Fruit fly (Drosophila melanogaster) whole organism, prepupa: ENCODE measurements around the gene CG15130.

ENCODE experiments used
- Blimp-1 ChIP-seq: fragments of 200-800 bp; sonication (Bioruptor generic); optimal IDR thresholded peaks from 3 replicates; lab custom pipeline; 2017; ENCODE audit warnings: missing biosample characterization, missing genetic modification characterization, mild to moderate bottlenecking, moderate library complexity, missing genetic modification reagents
- CG10631 ChIP-seq: fragments of 200-800 bp; sonication (Bioruptor generic); optimal IDR thresholded peaks from 2 replicates; lab custom pipeline; 2016; ENCODE audit warnings: missing biosample characterization, missing genetic modification characterization
- CG11294 ChIP-seq: fragments of 200-800 bp; sonication (Bioruptor generic); IDR thresholded peaks from 2 replicates; pipeline ENCODE4 v1.3.6; 2022; ENCODE audit warnings: missing biosample characterization, missing genetic modification characterization
- CG11762 ChIP-seq: fragments of 200-800 bp; sonication (Bioruptor generic); optimal IDR thresholded peaks from 3 replicates; lab custom pipeline; 2016; ENCODE audit warnings: missing biosample characterization, missing genetic modification characterization; ENCODE audit not compliant: insufficient read depth
- CG15336 ChIP-seq: fragments of 200-800 bp; sonication (Bioruptor generic); IDR thresholded peaks from 2 replicates; pipeline ENCODE4 v1.3.6; 2022; ENCODE audit warnings: missing biosample characterization, missing genetic modification characterization
- CG16779 ChIP-seq: fragments of 200-800 bp; sonication (Bioruptor generic); optimal IDR thresholded peaks from 3 replicates; lab custom pipeline; 2017; ENCODE audit warnings: missing biosample characterization, mild to moderate bottlenecking, missing genetic modification characterization
- CG3032 ChIP-seq: fragments of 200-800 bp; optimal IDR thresholded peaks from 2 replicates; lab custom pipeline; 2019; ENCODE audit warnings: missing biosample characterization, mild to moderate bottlenecking, missing genetic modification characterization, moderate library complexity
- CG31627 ChIP-seq: fragments of 200-800 bp; sonication (Bioruptor generic); optimal IDR thresholded peaks from 3 replicates; lab custom pipeline; 2016; ENCODE audit warnings: missing biosample characterization, missing genetic modification characterization
- CG32006 ChIP-seq: fragments of 200-800 bp; sonication (Bioruptor generic); optimal IDR thresholded peaks from 3 replicates; lab custom pipeline; 2017; ENCODE audit warnings: missing biosample characterization, mild to moderate bottlenecking, missing genetic modification characterization
- CG3919 ChIP-seq: fragments of 200-800 bp; sonication (Bioruptor generic); optimal IDR thresholded peaks from 3 replicates; lab custom pipeline; 2016; ENCODE audit warnings: missing biosample characterization, missing genetic modification characterization
- CG4318 ChIP-seq: fragments of 200-800 bp; sonication (Bioruptor generic); optimal IDR thresholded peaks from 3 replicates; lab custom pipeline; 2017; ENCODE audit warnings: missing biosample characterization, mild to moderate bottlenecking, missing genetic modification characterization
- CG6163 ChIP-seq: fragments of 200-800 bp; sonication (Bioruptor generic); IDR thresholded peaks from 3 replicates; pipeline ENCODE4 v1.3.6; 2022; ENCODE audit warnings: missing biosample characterization, missing genetic modification characterization
- CG6276 ChIP-seq: fragments of 200-800 bp; sonication (Bioruptor generic); optimal IDR thresholded peaks from 2 replicates; lab custom pipeline; 2017; ENCODE audit warnings: missing biosample characterization, mild to moderate bottlenecking, missing genetic modification characterization
- CG6854 ChIP-seq: fragments of 200-800 bp; sonication (Bioruptor generic); optimal IDR thresholded peaks from 2 replicates; lab custom pipeline; 2017; ENCODE audit warnings: missing biosample characterization, mild to moderate bottlenecking, missing genetic modification characterization
- CG7368 ChIP-seq: fragments of 200-800 bp; sonication (Bioruptor generic); optimal IDR thresholded peaks from 3 replicates; lab custom pipeline; 2016; ENCODE audit warnings: missing biosample characterization, missing genetic modification characterization
- CG8119 ChIP-seq: fragments of 200-800 bp; sonication (Bioruptor generic); IDR thresholded peaks from 3 replicates; pipeline ENCODE4 v1.3.6; 2022; ENCODE audit warnings: missing biosample characterization, missing genetic modification characterization
- CG8632 ChIP-seq: fragments of 200-800 bp; sonication (Bioruptor generic); optimal IDR thresholded peaks from 3 replicates; lab custom pipeline; 2016; ENCODE audit warnings: missing biosample characterization, missing genetic modification characterization
- CG9139 ChIP-seq: fragments of 200-800 bp; sonication (Bioruptor generic); optimal IDR thresholded peaks from 3 replicates; lab custom pipeline; 2017; ENCODE audit warnings: missing biosample characterization, mild to moderate bottlenecking, missing genetic modification characterization
- Eip75B ChIP-seq: fragments of 200-800 bp; sonication (Bioruptor generic); optimal IDR thresholded peaks from 3 replicates; lab custom pipeline; 2016; ENCODE audit warnings: missing biosample characterization, missing genetic modification characterization
- Eip93F ChIP-seq: fragments of 200-800 bp; sonication (Bioruptor generic); optimal IDR thresholded peaks from 2 replicates; lab custom pipeline; 2016; ENCODE audit warnings: missing biosample characterization, mild to moderate bottlenecking, missing genetic modification characterization
- Ets96B ChIP-seq: fragments of 200-800 bp; optimal IDR thresholded peaks from 2 replicates; lab custom pipeline; 2019; ENCODE audit warnings: missing biosample characterization, mild to moderate bottlenecking, missing genetic modification characterization, moderate library complexity
- Gug ChIP-seq: fragments of 200-800 bp; sonication (Bioruptor generic); IDR thresholded peaks from 2 replicates; pipeline ENCODE4 v1.3.6; 2022; ENCODE audit warnings: missing biosample characterization, missing genetic modification characterization
- Hr38 ChIP-seq: sonication (Bioruptor generic); optimal IDR thresholded peaks from 2 replicates; lab custom pipeline; 2016; ENCODE audit warnings: missing biosample characterization, missing genetic modification characterization
- Lpt ChIP-seq: fragments of 200-800 bp; sonication (Bioruptor generic); optimal IDR thresholded peaks from 3 replicates; lab custom pipeline; 2016; ENCODE audit warnings: missing biosample characterization, missing genetic modification characterization
- Met ChIP-seq: fragments of 200-800 bp; sonication (Bioruptor generic); optimal IDR thresholded peaks from 3 replicates; lab custom pipeline; 2016; ENCODE audit warnings: missing biosample characterization, missing genetic modification characterization
- OdsH ChIP-seq: fragments of 200-800 bp; sonication (Bioruptor generic); optimal IDR thresholded peaks from 3 replicates; lab custom pipeline; 2016; ENCODE audit warnings: missing biosample characterization, missing genetic modification characterization
- Smox ChIP-seq: fragments of 200-800 bp; sonication (Bioruptor generic); optimal IDR thresholded peaks from 3 replicates; lab custom pipeline; 2016; ENCODE audit warnings: missing biosample characterization, missing genetic modification characterization
- Sox102F ChIP-seq: fragments of 200-800 bp; sonication (Bioruptor generic); optimal IDR thresholded peaks from 2 replicates; lab custom pipeline; 2016; ENCODE audit warnings: missing biosample characterization, mild to moderate bottlenecking, missing genetic modification characterization
- Sox14 ChIP-seq: fragments of 200-800 bp; sonication (Bioruptor generic); optimal IDR thresholded peaks from 3 replicates; lab custom pipeline; 2016; ENCODE audit warnings: missing biosample characterization, missing genetic modification characterization
- achi ChIP-seq: fragments of 200-800 bp; sonication (Bioruptor generic); optimal IDR thresholded peaks from 3 replicates; lab custom pipeline; 2016; ENCODE audit warnings: missing biosample characterization, missing genetic modification characterization
- acj6 ChIP-seq: fragments of 200-800 bp; sonication (Bioruptor generic); optimal IDR thresholded peaks from 3 replicates; lab custom pipeline; 2016; ENCODE audit warnings: missing biosample characterization, missing genetic modification characterization
- cyc ChIP-seq: fragments of 200-800 bp; sonication (Bioruptor generic); optimal IDR thresholded peaks from 3 replicates; lab custom pipeline; 2016; ENCODE audit warnings: missing biosample characterization, missing genetic modification characterization
- dac ChIP-seq: fragments of 200-800 bp; sonication (Bioruptor generic); optimal IDR thresholded peaks from 2 replicates; lab custom pipeline; 2017; ENCODE audit warnings: missing biosample characterization, mild to moderate bottlenecking, missing genetic modification characterization
- dsx ChIP-seq: fragments of 200-800 bp; optimal IDR thresholded peaks from 3 replicates; lab custom pipeline; 2019; ENCODE audit warnings: missing biosample characterization, mild to moderate bottlenecking, missing genetic modification characterization, moderate library complexity; ENCODE audit not compliant: poor library complexity, severe bottlenecking
- eg ChIP-seq: fragments of 200-800 bp; sonication (Bioruptor generic); IDR thresholded peaks from 3 replicates; pipeline ENCODE4 v1.3.6; 2022; ENCODE audit warnings: missing biosample characterization, missing genetic modification characterization
- fd59A ChIP-seq: fragments of 200-800 bp; sonication (Bioruptor generic); optimal IDR thresholded peaks from 2 replicates; lab custom pipeline; 2017; ENCODE audit warnings: missing biosample characterization, mild to moderate bottlenecking, missing genetic modification characterization, missing genetic modification reagents
- fkh ChIP-seq: fragments of 200-800 bp; sonication (Bioruptor generic); optimal IDR thresholded peaks from 3 replicates; lab custom pipeline; 2017; ENCODE audit warnings: missing biosample characterization, mild to moderate bottlenecking, missing genetic modification characterization, moderate library complexity
- net ChIP-seq: fragments of 200-800 bp; sonication (Bioruptor generic); optimal IDR thresholded peaks from 3 replicates; lab custom pipeline; 2016; ENCODE audit warnings: missing biosample characterization, missing genetic modification characterization
- pdm3 ChIP-seq: fragments of 200-800 bp; sonication (Bioruptor generic); optimal IDR thresholded peaks from 3 replicates; lab custom pipeline; 2016; ENCODE audit warnings: missing biosample characterization, missing genetic modification characterization
- salr ChIP-seq, 2 experiments: fragments of 200-800 bp; sonication (Bioruptor generic); optimal IDR thresholded peaks; 3 replicates each; lab custom pipeline; 2016 to 2018; ENCODE audit warnings: missing biosample characterization in 2 of 2, missing genetic modification characterization in 2 of 2, mild to moderate bottlenecking in 1 of 2
- spab ChIP-seq: fragments of 200-800 bp; sonication (Bioruptor generic); optimal IDR thresholded peaks from 2 replicates; lab custom pipeline; 2017; ENCODE audit warnings: missing biosample characterization, mild to moderate bottlenecking, missing genetic modification characterization, missing genetic modification reagents
- ss ChIP-seq, 2 experiments: fragments of 200-800 bp; sonication (Bioruptor generic); optimal IDR thresholded peaks; 2 replicates in 1 of 2; 3 replicates in 1 of 2; lab custom pipeline; 2017 to 2018; ENCODE audit warnings: mild to moderate bottlenecking in 2 of 2, missing biosample characterization in 2 of 2, missing genetic modification characterization in 2 of 2, moderate library complexity in 1 of 2
- vri ChIP-seq: fragments of 200-800 bp; sonication (Bioruptor generic); optimal IDR thresholded peaks from 3 replicates; lab custom pipeline; 2016; ENCODE audit warnings: missing biosample characterization, mild to moderate bottlenecking, missing genetic modification characterization

The CG15130 gene

dm6 chr2L:20435199-20435598, 10.7 kb upstream of the CG15130 start (continued):
- TF ChIP-seq ss (GFP tag; optimal IDR thresholded peaks at IDR 0.05; lab: Kevin White, UChicago) (no peak), CG3032 (tag; lab: Kevin White, UChicago) (no peak), CG9139 (GFP tag; lab: Kevin White, UChicago) (no peak), Sox14 (GFP tag; lab: Kevin White, UChicago) (no peak), CG3919 (GFP tag; lab: Kevin White, UChicago) (no peak), CG6854 (GFP tag; lab: Kevin White, UChicago) (no peak), CG15336 (GFP tag; lab: Robert Waterston, UW) (no peak), CG6276 (GFP tag; lab: Kevin White, UChicago) (no peak), CG8632 (no peak), net (GFP tag; lab: Kevin White, UChicago) (peak; percentile 9), CG32006 (GFP tag; lab: Kevin White, UChicago) (peak; percentile 66), CG10631 (GFP tag; lab: Kevin White, UChicago) (peak; percentile 19), Smox (GFP tag; lab: Kevin White, UChicago) (peak; percentile 17), OdsH (GFP tag; lab: Kevin White, UChicago) (peak; percentile 20), cyc (GFP tag; lab: Kevin White, UChicago) (no peak), spab (GFP tag; lab: Kevin White, UChicago) (no peak), Eip75B (GFP tag; lab: Kevin White, UChicago) (no peak), Ets96B (tag; lab: Kevin White, UChicago) (no peak), CG4318 (GFP tag; lab: Kevin White, UChicago) (peak; percentile 1), dac (GFP tag; lab: Kevin White, UChicago) (no peak), Gug (GFP tag; lab: Robert Waterston, UW) (no peak), CG7368 (GFP tag; lab: Kevin White, UChicago) (no peak), CG11294 (GFP tag; lab: Robert Waterston, UW) (no peak), fd59A (GFP tag; lab: Kevin White, UChicago) (peak; percentile 31), salr (GFP tag; optimal IDR thresholded peaks at IDR 0.05; lab: Kevin White, UChicago) (peak in 1 of 2 experiments; percentile 56), Hr38 (GFP tag; lab: Kevin White, UChicago) (no peak), CG11762 (GFP tag; lab: Kevin White, UChicago) (no peak), Lpt (GFP tag; lab: Kevin White, UChicago) (no peak), acj6 (GFP tag; lab: Kevin White, UChicago) (peak; percentile 23), CG16779 (tag; lab: Kevin White, UChicago) (no peak), achi (GFP tag; lab: Kevin White, UChicago) (no peak), pdm3 (GFP tag; lab: Kevin White, UChicago) (peak; percentile 34), CG31627 (GFP tag; lab: Kevin White, UChicago) (no peak), CG8119 (GFP tag; lab: Robert Waterston, UW) (no peak), Blimp-1 (GFP tag; lab: Kevin White, UChicago) (no peak), CG6163 (GFP tag; lab: Robert Waterston, UW) (no peak), dsx (no peak), fkh (GFP tag; lab: Kevin White, UChicago) (no peak), Sox102F (GFP tag; lab: Kevin White, UChicago) (no peak), eg (GFP tag; lab: Robert Waterston, UW) (no peak), Eip93F (GFP tag; lab: Kevin White, UChicago) (no peak), vri (GFP tag; lab: Kevin White, UChicago) (no peak), Met (GFP tag; lab: Kevin White, UChicago) (peak; percentile 46)
- TF ChIP-seq, all 60 proteins: peak for 17
